Fruit fly (Drosophila melanogaster) Kc167 (cell line): Measurements from ENCODE around the gene CG15172.

Experiments used
- Myc ChIP-seq: fragments of >200 bp; optimal IDR thresholded peaks from 2 replicates; lab custom pipeline; 2017; ENCODE audit warnings: missing external identifiers
- Sin3A ChIP-seq: fragments of >200 bp; optimal IDR thresholded peaks from 2 replicates; lab custom pipeline; 2018; ENCODE audit warnings: missing external identifiers
- h ChIP-seq: fragments of >200 bp; optimal IDR thresholded peaks from 3 replicates; lab custom pipeline; 2018; ENCODE audit warnings: missing external identifiers
- insv ChIP-seq: fragments of >200 bp; optimal IDR thresholded peaks from 3 replicates; lab custom pipeline; 2018; ENCODE audit warnings: missing external identifiers
- ttk ChIP-seq: sonication (Bioruptor generic); optimal IDR thresholded peaks from 2 replicates; lab custom pipeline; 2017; ENCODE audit warnings: missing external identifiers

- TF ChIP-seq Sin3A: no peak
- no peak for TF ChIP-seq h (lab: Kevin White, UChicago)
- no peak for TF ChIP-seq insv
- TF ChIP-seq Myc: no peak
- no peak for TF ChIP-seq ttk (lab: Kevin White, UChicago)
Observed at dm6 chr2L:19069548-19070145, 47.4 kb downstream of the CG15172 start, which contains the start of gene CG10702.
